Worm (Caenorhabditis elegans) whole organism, early embryonic: ENCODE data around the gene jmjd-1.2.

Experiments
- B0310.2 ChIP-seq: sonication (generic microtip); optimal IDR thresholded peaks from 2 replicates; lab custom pipeline; 2016; ENCODE audit warnings: mild to moderate bottlenecking, missing genetic modification characterization, missing compliant biosample characterization
- F13C5.2 ChIP-seq: sonication (generic microtip); optimal IDR thresholded peaks from 2 replicates; lab custom pipeline; 2017; ENCODE audit warnings: mild to moderate bottlenecking, missing genetic modification characterization, inconsistent platforms, missing compliant biosample characterization
- aly-1 ChIP-seq: sonication (generic microtip); optimal IDR thresholded peaks from 2 replicates; lab custom pipeline; 2016; ENCODE audit warnings: missing genetic modification characterization, missing compliant biosample characterization
- ama-1 ChIP-seq: fragments of 150-350 bp; optimal IDR thresholded peaks from 2 replicates; lab custom pipeline; 2014
- ceh-13 ChIP-seq: fragments of 200-800 bp; sonication (Bioruptor generic); optimal IDR thresholded peaks from 2 replicates; lab custom pipeline; 2018; ENCODE audit warnings: mild to moderate bottlenecking, missing genetic modification characterization, missing compliant biosample characterization
- ceh-36 ChIP-seq: sonication (generic microtip); optimal IDR thresholded peaks from 2 replicates; lab custom pipeline; 2016; ENCODE audit warnings: missing genetic modification characterization, inconsistent platforms, missing compliant biosample characterization
- ets-7 ChIP-seq: sonication (generic microtip); optimal IDR thresholded peaks from 2 replicates; lab custom pipeline; 2016; ENCODE audit warnings: missing genotype, missing genetic modification characterization, missing compliant biosample characterization
- flt-1 ChIP-seq: fragments of 200-800 bp; sonication (Bioruptor generic); IDR thresholded peaks from 2 replicates; pipeline ENCODE4 v1.3.6; 2022; ENCODE audit warnings: missing genetic modification characterization, missing compliant biosample characterization
- hmbx-1 ChIP-seq: sonication (generic microtip); optimal IDR thresholded peaks from 2 replicates; lab custom pipeline; 2016; ENCODE audit warnings: mild to moderate bottlenecking, missing genetic modification characterization, missing compliant biosample characterization
- hmg-4 ChIP-seq: fragments of 200-800 bp; sonication (Bioruptor generic); optimal IDR thresholded peaks from 2 replicates; lab custom pipeline; 2018; ENCODE audit warnings: mild to moderate bottlenecking, missing genetic modification characterization, missing compliant biosample characterization
- hnd-1 ChIP-seq: sonication (generic microtip); optimal IDR thresholded peaks from 2 replicates; lab custom pipeline; 2016; ENCODE audit warnings: missing genetic modification characterization, missing compliant biosample characterization
- pes-1 ChIP-seq: fragments of 200-800 bp; sonication (Bioruptor generic); IDR thresholded peaks from 2 replicates; pipeline ENCODE4 v1.3.6; 2022; ENCODE audit warnings: missing genetic modification reagents, missing genetic modification characterization, missing compliant biosample characterization
- scrt-1 ChIP-seq: fragments of 200-800 bp; sonication (Bioruptor generic); IDR thresholded peaks from 2 replicates; pipeline ENCODE4 v1.3.6; 2022; ENCODE audit warnings: missing genetic modification characterization, missing compliant biosample characterization
- sea-1 ChIP-seq: fragments of 200-800 bp; sonication (Bioruptor generic); conservative IDR thresholded peaks from 2 replicates; pipeline ENCODE4 v1.3.6; 2022; ENCODE audit warnings: missing genetic modification characterization, missing compliant biosample characterization
- tbx-11 ChIP-seq: fragments of 200-800 bp; sonication (Bioruptor generic); IDR thresholded peaks from 2 replicates; pipeline ENCODE4 v1.3.6; 2022; ENCODE audit warnings: missing genetic modification characterization, missing compliant biosample characterization
- tbx-37 ChIP-seq: fragments of 200-800 bp; sonication (Bioruptor generic); conservative IDR thresholded peaks from 2 replicates; pipeline ENCODE4 v1.3.6; 2022; ENCODE audit warnings: missing genetic modification reagents, missing genetic modification characterization, missing compliant biosample characterization
- tra-4 ChIP-seq: sonication (generic microtip); optimal IDR thresholded peaks from 2 replicates; lab custom pipeline; 2017; ENCODE audit warnings: missing genetic modification characterization, missing compliant biosample characterization

jmjd-1.2 gene

ce11 chrIV:4652365-4652844 lies 8.4 kb upstream of the jmjd-1.2 start, which contains the start of gene F29B9.5:
Gene F29B9.5 (plus strand): TSS chrIV:4652415.
- TF ChIP-seq hnd-1 (tag; lab: Kevin White, UChicago) = no peak
- no peak for TF ChIP-seq ets-7
- TF ChIP-seq hmbx-1 = no peak
- TF ChIP-seq ceh-13 (GFP tag; lab: Kevin White, UChicago) = no peak
- TF ChIP-seq tbx-37 (GFP tag; lab: Robert Waterston, UW) = no peak

DNA sequence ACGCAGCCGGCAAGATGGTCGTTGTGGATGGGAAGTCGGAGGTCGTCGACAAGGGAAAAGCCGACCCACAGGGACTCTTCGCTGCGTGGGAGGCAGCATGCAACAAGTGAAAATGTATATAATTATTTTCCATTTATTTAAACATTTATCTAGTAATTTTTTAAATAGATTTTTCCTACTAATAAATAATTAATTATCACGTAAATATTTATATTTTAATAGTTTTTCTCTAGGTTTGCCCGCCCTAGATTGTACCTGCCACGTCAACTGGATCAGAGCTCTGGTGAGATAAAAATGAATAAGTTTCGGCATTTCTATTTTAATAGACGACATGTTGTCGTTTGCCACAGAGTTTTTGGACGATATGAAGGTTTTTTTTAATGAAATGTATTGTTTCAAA lies 7.8 kb upstream of the jmjd-1.2 start, which contains the start of gene psr-1:
Gene psr-1, plus strand, starts transcription at position 301 of the 400 bp plus-strand sequence.
- no peak for TF ChIP-seq hnd-1 (tag; lab: Kevin White, UChicago)
- no peak for TF ChIP-seq scrt-1
- TF ChIP-seq hmg-4 (GFP tag; lab: Kevin White, UChicago) = no peak
- no peak for TF ChIP-seq B0310.2 (tag; lab: Kevin White, UChicago)
- TF ChIP-seq ama-1 (lab: Kevin White, UChicago) = no peak

DNA sequence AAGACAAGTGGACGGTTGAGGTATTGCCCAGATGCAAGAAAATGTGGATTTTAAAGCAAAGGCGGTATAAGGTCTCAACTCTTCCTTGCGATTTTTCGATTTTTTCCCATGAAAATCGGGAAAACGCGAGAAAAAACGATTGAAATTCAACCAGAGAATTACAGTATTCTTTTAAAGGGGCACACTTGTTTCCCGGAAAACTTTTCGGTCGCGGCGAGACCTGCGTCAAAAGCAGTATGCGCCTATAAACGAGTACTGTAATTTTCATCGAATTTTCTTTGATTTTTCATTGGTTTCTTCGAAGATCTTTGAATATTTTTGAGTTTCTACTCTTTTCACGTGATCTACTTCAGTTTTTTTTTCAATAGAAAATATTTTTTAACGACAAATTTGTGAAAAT lies 7.1 kb upstream of the jmjd-1.2 start:
- TF ChIP-seq hmg-4 (GFP tag; lab: Kevin White, UChicago) = no peak
- TF ChIP-seq tbx-37 (GFP tag; lab: Robert Waterston, UW) = no peak
- no peak for TF ChIP-seq pes-1 (GFP tag; lab: Robert Waterston, UW)
- no peak for TF ChIP-seq hmbx-1

DNA sequence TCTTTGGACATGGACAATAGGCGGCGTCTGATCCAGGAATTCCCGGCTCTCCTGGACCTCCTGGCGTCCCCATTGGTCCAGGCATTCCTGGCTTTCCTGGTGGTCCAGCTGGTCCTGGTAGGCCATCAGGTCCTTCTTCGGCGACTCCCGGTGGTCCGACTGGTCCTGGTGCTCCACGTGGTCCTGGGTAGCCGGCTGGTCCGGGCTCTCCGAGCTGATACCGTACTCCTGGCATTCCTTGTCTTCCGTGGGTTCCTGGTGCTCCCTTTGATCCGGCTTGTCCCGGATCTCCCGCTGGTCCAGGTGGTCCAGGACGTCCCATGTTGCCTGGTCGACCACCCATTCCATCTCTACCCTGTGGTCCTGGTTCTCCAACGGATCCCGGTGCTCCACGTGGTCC lies 4.8 kb upstream of the jmjd-1.2 start:
- TF ChIP-seq tra-4 (tag; lab: Kevin White, UChicago) (no peak), scrt-1 (no peak)

- TF ChIP-seq F13C5.2 (tag; lab: Kevin White, UChicago) (no peak), hmg-4 (GFP tag; lab: Kevin White, UChicago) (no peak), aly-1 (tag; lab: Kevin White, UChicago) (no peak), ceh-13 (GFP tag; lab: Kevin White, UChicago) (no peak), flt-1 (GFP tag; lab: Robert Waterston, UW) (no peak)
These were observed 4.4 kb upstream of the jmjd-1.2 start for ce11 chrIV:4656380-4656779.

- TF ChIP-seq ceh-13 (GFP tag; lab: Kevin White, UChicago) = no peak
- no peak for TF ChIP-seq F13C5.2 (tag; lab: Kevin White, UChicago)
- no peak for TF ChIP-seq hmbx-1
- no peak for TF ChIP-seq scrt-1
- no peak for TF ChIP-seq sea-1 (GFP tag; lab: Robert Waterston, UW)
- no peak for TF ChIP-seq ama-1 (lab: Kevin White, UChicago)
- TF ChIP-seq hnd-1 (tag; lab: Kevin White, UChicago) = no peak
- no peak for TF ChIP-seq aly-1 (tag; lab: Kevin White, UChicago)
- no peak for TF ChIP-seq tbx-11 (GFP tag; lab: Robert Waterston, UW)
These were observed 2.9 kb upstream of the jmjd-1.2 start, which contains the start of gene col-111 for ce11 chrIV:4657874-4658273. Gene col-111 (minus strand): TSS chrIV:4657974.

DNA sequence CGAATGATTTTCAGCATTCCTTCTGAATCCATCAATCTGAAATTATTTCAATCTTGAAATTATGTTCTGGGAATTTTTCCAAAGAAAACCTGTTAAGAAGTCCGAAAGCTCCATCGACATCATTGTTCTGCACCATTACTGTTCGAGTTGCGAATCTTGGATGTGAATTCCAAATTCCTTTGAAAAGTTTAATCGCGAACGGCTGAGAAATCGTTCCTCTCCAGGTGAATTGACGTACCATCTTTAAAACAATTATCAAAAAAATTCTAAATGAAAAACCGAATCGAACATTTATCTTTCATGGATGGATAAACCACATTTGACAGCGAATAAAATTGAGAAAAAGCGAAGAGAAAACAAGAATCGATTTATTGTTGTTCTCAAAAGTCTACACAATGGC lies 1.5 kb upstream of the jmjd-1.2 start, which contains the start of gene mrps-21:
Gene mrps-21, minus strand, starts transcription at position 241 of the 400 bp plus-strand sequence.
- TF ChIP-seq tbx-37 (GFP tag; lab: Robert Waterston, UW) = no peak
- no peak for TF ChIP-seq aly-1 (tag; lab: Kevin White, UChicago)
- no peak for TF ChIP-seq hnd-1 (tag; lab: Kevin White, UChicago)
- no peak for TF ChIP-seq pes-1 (GFP tag; lab: Robert Waterston, UW)
- TF ChIP-seq hmbx-1 = no peak
- no peak for TF ChIP-seq tra-4 (tag; lab: Kevin White, UChicago)
- TF ChIP-seq tbx-11 (GFP tag; lab: Robert Waterston, UW) = no peak
- TF ChIP-seq B0310.2 (tag; lab: Kevin White, UChicago) = no peak
- TF ChIP-seq ceh-36 = no peak
- TF ChIP-seq scrt-1 = no peak
- no peak for TF ChIP-seq ets-7
- TF ChIP-seq hmg-4 (GFP tag; lab: Kevin White, UChicago) = no peak

- no peak for TF ChIP-seq tbx-11 (GFP tag; lab: Robert Waterston, UW)
- TF ChIP-seq ama-1 (lab: Kevin White, UChicago) = no peak
- no peak for TF ChIP-seq tra-4 (tag; lab: Kevin White, UChicago)
- no peak for TF ChIP-seq ets-7
- TF ChIP-seq sea-1 (GFP tag; lab: Robert Waterston, UW) = no peak
- no peak for TF ChIP-seq aly-1 (tag; lab: Kevin White, UChicago)
- TF ChIP-seq F13C5.2 (tag; lab: Kevin White, UChicago) = no peak
- TF ChIP-seq hnd-1 (tag; lab: Kevin White, UChicago) = no peak
- no peak for TF ChIP-seq B0310.2 (tag; lab: Kevin White, UChicago)
- no peak for TF ChIP-seq hmg-4 (GFP tag; lab: Kevin White, UChicago)
- no peak for TF ChIP-seq pes-1 (GFP tag; lab: Robert Waterston, UW)
- no peak for TF ChIP-seq flt-1 (GFP tag; lab: Robert Waterston, UW)
- TF ChIP-seq scrt-1 = no peak
- no peak for TF ChIP-seq tbx-37 (GFP tag; lab: Robert Waterston, UW)
- TF ChIP-seq ceh-36 = no peak
- no peak for TF ChIP-seq ceh-13 (GFP tag; lab: Kevin White, UChicago)
These were observed 4.3 kb downstream of the jmjd-1.2 start, which contains the start of gene F29B9.1 for ce11 chrIV:4665079-4665478. Gene F29B9.1 (plus strand): TSS chrIV:4665379.

DNA sequence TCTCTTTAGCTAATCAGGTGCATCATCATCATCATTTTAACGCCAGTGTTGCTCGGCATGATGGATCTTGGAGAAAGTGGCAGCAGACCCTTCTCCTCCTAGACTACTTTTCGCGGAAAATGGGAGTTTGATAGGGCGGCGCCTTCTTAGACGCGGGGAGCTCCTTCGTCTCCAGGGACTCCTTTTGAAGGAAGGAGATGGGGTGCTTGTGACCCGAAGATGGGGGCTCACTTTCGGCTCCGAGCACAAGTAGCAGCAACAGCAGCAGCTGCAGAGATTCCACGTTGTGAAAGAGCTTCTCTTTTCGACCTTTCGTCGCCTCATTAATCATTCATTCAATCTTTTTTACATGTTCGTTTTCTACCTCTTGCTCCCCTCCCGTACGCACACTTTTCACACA lies 6.6 kb downstream of the jmjd-1.2 start:
- TF ChIP-seq ets-7 = no peak
- TF ChIP-seq scrt-1 = no peak
- no peak for TF ChIP-seq hmbx-1
- TF ChIP-seq flt-1 (GFP tag; lab: Robert Waterston, UW) = no peak
- TF ChIP-seq hnd-1 (tag; lab: Kevin White, UChicago) = no peak
- TF ChIP-seq ceh-13 (GFP tag; lab: Kevin White, UChicago) = no peak
- no peak for TF ChIP-seq tbx-11 (GFP tag; lab: Robert Waterston, UW)
- no peak for TF ChIP-seq ceh-36
- TF ChIP-seq tbx-37 (GFP tag; lab: Robert Waterston, UW) = no peak
- TF ChIP-seq pes-1 (GFP tag; lab: Robert Waterston, UW) = no peak
